Worm (Caenorhabditis elegans) whole organism, L1 larva: Measurements from ENCODE around the gene srg-41.

Experiments used
- ama-1 ChIP-seq: fragments of 150-350 bp; optimal IDR thresholded peaks from 2 replicates; lab custom pipeline; 2014
- ceh-88 ChIP-seq: fragments of 200-800 bp; sonication (Bioruptor generic); IDR thresholded peaks from 2 replicates; pipeline ENCODE4 v1.3.6; 2022; ENCODE audit warnings: missing genetic modification characterization, missing compliant biosample characterization
- lin-39 ChIP-seq: fragments of 150-350 bp; optimal IDR thresholded peaks from 2 replicates; lab custom pipeline; 2014; ENCODE audit warnings: missing biosample characterization, missing genetic modification reagents, missing genetic modification characterization
- mdl-1 ChIP-seq, 2 experiments: fragments of 150-350 bp; optimal IDR thresholded peaks; 2 replicates each; lab custom pipeline; 2014 to 2017; ENCODE audit warnings: missing biosample characterization in 2 of 2, missing genetic modification characterization in 2 of 2, inconsistent platforms in 1 of 2
- nhr-11 ChIP-seq: fragments of 150-350 bp; optimal IDR thresholded peaks from 2 replicates; lab custom pipeline; 2014; ENCODE audit warnings: missing biosample characterization, missing genetic modification characterization
- nhr-12 ChIP-seq: sonication (generic microtip); optimal IDR thresholded peaks from 2 replicates; lab custom pipeline; 2017; ENCODE audit warnings: missing biosample characterization, missing genetic modification characterization
- sptf-1 ChIP-seq: fragments of 150-350 bp; optimal IDR thresholded peaks from 2 replicates; lab custom pipeline; 2014; ENCODE audit warnings: missing biosample characterization, missing genetic modification characterization
- tbx-2 ChIP-seq: sonication (generic microtip); optimal IDR thresholded peaks from 2 replicates; lab custom pipeline; 2016; ENCODE audit warnings: missing genetic modification characterization, missing compliant biosample characterization

ce11 chrV:11201826-11202565, 40.3 kb upstream of the srg-41 start, which contains the start of gene K10D6.4:
- no peak for TF ChIP-seq ceh-88 (GFP tag; lab: Robert Waterston, UW)
- no peak for TF ChIP-seq sptf-1 (tag; lab: Kevin White, UChicago)
- TF ChIP-seq nhr-11 (tag; lab: Kevin White, UChicago), result no peak
- TF ChIP-seq ama-1 (lab: Kevin White, UChicago), result no peak
- TF ChIP-seq mdl-1 (tag; optimal IDR thresholded peaks at IDR 0.05; lab: Kevin White, UChicago), result no peak
- TF ChIP-seq nhr-12, result no peak
- no peak for TF ChIP-seq lin-39
- no peak for TF ChIP-seq tbx-2 (tag; lab: Kevin White, UChicago)
